Fruit fly (Drosophila melanogaster): Measurements from ENCODE around the gene Rpt3.

Gene Rpt3

DNA sequence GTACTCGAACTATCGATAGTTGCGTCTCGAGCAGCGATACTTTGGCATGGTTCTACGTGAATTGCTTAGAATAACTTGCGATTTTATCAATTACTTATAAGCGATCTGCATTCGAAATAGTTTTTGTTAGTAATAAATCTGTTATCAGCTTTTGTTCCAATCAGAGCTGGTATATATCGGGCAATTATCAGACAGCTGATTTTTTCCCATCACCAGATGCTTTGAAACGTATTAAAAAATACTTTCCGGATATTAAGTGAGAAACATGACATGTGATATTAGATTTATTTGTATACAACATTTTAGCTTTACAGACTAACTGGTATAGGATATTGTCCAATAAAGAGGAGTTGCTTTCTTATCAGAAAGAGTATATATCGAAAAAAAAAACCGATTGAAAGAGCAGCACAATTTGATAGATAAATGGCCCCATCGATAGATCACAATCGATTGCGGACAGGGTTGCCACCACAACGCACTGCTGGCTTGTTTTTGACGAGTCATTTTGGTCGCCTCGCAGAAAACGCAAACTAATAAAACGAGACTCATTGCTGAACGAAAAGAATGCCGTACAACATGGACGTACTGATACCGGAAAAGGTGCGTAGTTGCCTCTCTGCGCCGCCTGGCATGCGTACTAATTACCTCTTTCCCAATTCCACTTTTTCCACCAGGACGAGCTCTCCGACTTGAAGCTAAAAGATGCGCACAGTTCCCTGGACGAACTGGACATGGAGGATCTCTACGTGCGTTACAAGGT is at the start of gene Rpt3:
Gene Rpt3 (plus strand): TSS at position 353 of the 760 bp plus-strand sequence.
- TF ChIP-seq CG3919 (GFP tag; optimal IDR thresholded peaks at IDR 0.05) (no peak), CG15336 (GFP tag; IDR thresholded peaks at IDR 0.05) (no peak), cyc (GFP tag; optimal IDR thresholded peaks at IDR 0.05) (peak; percentile 1), salr (GFP tag; optimal IDR thresholded peaks at IDR 0.05) (no peak), CG7368 (GFP tag; optimal IDR thresholded peaks at IDR 0.05) (no peak), Eip93F (GFP tag; optimal IDR thresholded peaks at IDR 0.05) (no peak), CG6276 (GFP tag; optimal IDR thresholded peaks at IDR 0.05) (no peak), Eip78C (GFP tag) (peak; percentile 69), CG6854 (GFP tag; optimal IDR thresholded peaks at IDR 0.05) (peak; percentile 4), esn (GFP tag; optimal IDR thresholded peaks at IDR 0.05) (peak; percentile 38), eg (GFP tag; IDR thresholded peaks at IDR 0.05) (no peak), CG10631 (GFP tag; optimal IDR thresholded peaks at IDR 0.05) (no peak), CG3032 (tag; optimal IDR thresholded peaks at IDR 0.05) (peak; percentile 5), CG8119 (GFP tag; IDR thresholded peaks at IDR 0.05) (no peak), Gug (GFP tag; IDR thresholded peaks at IDR 0.05) (no peak), Smox (GFP tag; optimal IDR thresholded peaks at IDR 0.05) (no peak), topi (GFP tag; optimal IDR thresholded peaks at IDR 0.05) (peak; percentile 13), CG11294 (GFP tag; IDR thresholded peaks at IDR 0.05) (no peak)

- TF ChIP-seq CG32006 (GFP tag; optimal IDR thresholded peaks at IDR 0.05) = peak; percentile 71
- TF ChIP-seq fd59A (GFP tag; optimal IDR thresholded peaks at IDR 0.05) = peak; percentile 41
- TF ChIP-seq CG7368 (GFP tag; optimal IDR thresholded peaks at IDR 0.05) = no peak
- no peak for TF ChIP-seq CG8632 (GFP tag; optimal IDR thresholded peaks at IDR 0.05)
- TF ChIP-seq CG31627 (GFP tag; optimal IDR thresholded peaks at IDR 0.05) = peak; percentile 14
- TF ChIP-seq CG9139 (GFP tag; optimal IDR thresholded peaks at IDR 0.05) = no peak
- peak; percentile 60 for TF ChIP-seq CG10669 (GFP tag; optimal IDR thresholded peaks at IDR 0.05)
- TF ChIP-seq ss (GFP tag; optimal IDR thresholded peaks at IDR 0.05) = no peak
- TF ChIP-seq Sox15 (GFP tag; optimal IDR thresholded peaks at IDR 0.05) = no peak
- TF ChIP-seq Sox14 (GFP tag; optimal IDR thresholded peaks at IDR 0.05) = peak; percentile 34
- TF ChIP-seq dac (GFP tag; optimal IDR thresholded peaks at IDR 0.05) = no peak
- TF ChIP-seq CG34406 (GFP tag; optimal IDR thresholded peaks at IDR 0.05) = peak; percentile 32
- TF ChIP-seq Eip75B (GFP tag; optimal IDR thresholded peaks at IDR 0.05) = peak; percentile 25
- peak; percentile 33 for TF ChIP-seq Hr39 (GFP tag; optimal IDR thresholded peaks at IDR 0.05)
- TF ChIP-seq Eip93F (GFP tag; optimal IDR thresholded peaks at IDR 0.05) = no peak
- TF ChIP-seq acj6 (GFP tag; optimal IDR thresholded peaks at IDR 0.05) = no peak
- peak; percentile 45 for TF ChIP-seq CG10631 (GFP tag; optimal IDR thresholded peaks at IDR 0.05)
- peak; percentile 30 for TF ChIP-seq topi (GFP tag; optimal IDR thresholded peaks at IDR 0.05)
- TF ChIP-seq spab (GFP tag; optimal IDR thresholded peaks at IDR 0.05) = peak; percentile 39
- TF ChIP-seq CG11294 (GFP tag; IDR thresholded peaks at IDR 0.05) = peak; percentile 41; the same call in 1 of the 2 replicates
- peak; percentile 9 for TF ChIP-seq Sox102F (GFP tag; optimal IDR thresholded peaks at IDR 0.05)
- TF ChIP-seq Blimp-1 (GFP tag; optimal IDR thresholded peaks at IDR 0.05) = no peak
- TF ChIP-seq CG3919 (GFP tag; optimal IDR thresholded peaks at IDR 0.05) = peak; percentile 33
- peak; percentile 30 for TF ChIP-seq CG11762 (GFP tag; optimal IDR thresholded peaks at IDR 0.05; ENCODE audit: insufficient read depth)
- peak; percentile 56 for TF ChIP-seq CG6276 (GFP tag; optimal IDR thresholded peaks at IDR 0.05)
- no peak for TF ChIP-seq esn (GFP tag; optimal IDR thresholded peaks at IDR 0.05)
- no peak for TF ChIP-seq CG11902 (GFP tag; optimal IDR thresholded peaks at IDR 0.05)
- TF ChIP-seq CG1621 (tag; optimal IDR thresholded peaks at IDR 0.05) = peak; percentile 13
- TF ChIP-seq svp (GFP tag) = peak; percentile 51
- peak; percentile 71 for TF ChIP-seq CG8119 (GFP tag; IDR thresholded peaks at IDR 0.05)
- TF ChIP-seq Hr38 (GFP tag; optimal IDR thresholded peaks at IDR 0.05) = no peak
- no peak for TF ChIP-seq Hr4 (GFP tag; optimal IDR thresholded peaks at IDR 0.05)
- TF ChIP-seq CG16779 (tag; optimal IDR thresholded peaks at IDR 0.05) = no peak
- peak; percentile 40 for TF ChIP-seq CG6792 (GFP tag; optimal IDR thresholded peaks at IDR 0.05)
- TF ChIP-seq CG15336 (GFP tag; IDR thresholded peaks at IDR 0.05) = peak; percentile 67
- TF ChIP-seq fkh (GFP tag; optimal IDR thresholded peaks at IDR 0.05) = no peak
- peak; percentile 79 for TF ChIP-seq eg (GFP tag; IDR thresholded peaks at IDR 0.05)
- no peak for TF ChIP-seq fd85E (GFP tag; optimal IDR thresholded peaks at IDR 0.05)
- no peak for TF ChIP-seq dsx (GFP tag; optimal IDR thresholded peaks at IDR 0.05; ENCODE audit: poor library complexity, severe bottlenecking)
- peak; percentile 23 for TF ChIP-seq net (GFP tag; optimal IDR thresholded peaks at IDR 0.05)
Observed at dm6 chrX:11081242-11081641, 43.7 kb upstream of the Rpt3 start.

Measured in whole organism, prepupa.